Worm (Caenorhabditis elegans) whole organism, midembryonic: ENCODE data around the gene nhr-268.

ENCODE experiments used
- T22C8.4 ChIP-seq: fragments of 200-800 bp; sonication (Bioruptor generic); IDR thresholded peaks from 2 replicates; pipeline ENCODE4 v1.3.6; 2022; ENCODE audit warnings: missing genetic modification characterization, missing compliant biosample characterization
- cog-1 ChIP-seq: sonication (generic microtip); optimal IDR thresholded peaks from 2 replicates; lab custom pipeline; 2016; ENCODE audit warnings: missing genetic modification characterization, missing compliant biosample characterization
- flt-1 ChIP-seq: fragments of 200-800 bp; sonication (Bioruptor generic); IDR thresholded peaks from 2 replicates; pipeline ENCODE4 v1.3.6; 2022; ENCODE audit warnings: missing genetic modification characterization, missing compliant biosample characterization
- klf-2 ChIP-seq: fragments of 200-800 bp; sonication (Bioruptor generic); conservative IDR thresholded peaks from 2 replicates; pipeline ENCODE4 v1.3.6; 2022; ENCODE audit warnings: missing genetic modification reagents, missing genetic modification characterization, missing compliant biosample characterization
- med-1 ChIP-seq: sonication (generic microtip); optimal IDR thresholded peaks from 2 replicates; lab custom pipeline; 2017; ENCODE audit warnings: missing genetic modification characterization, mild to moderate bottlenecking, missing compliant biosample characterization, antibody characterized with exemption, missing genetic modification reagents; ENCODE audit not compliant: insufficient read depth
- ref-1 ChIP-seq: fragments of 200-800 bp; sonication (Bioruptor generic); conservative IDR thresholded peaks from 2 replicates; pipeline ENCODE4 v1.3.6; 2022; ENCODE audit warnings: missing genetic modification reagents, missing genetic modification characterization, missing compliant biosample characterization

ce11 chrV:15735720-15736119 is 45.7 kb downstream of the nhr-268 start, which contains the start of gene str-27:
- no peak for TF ChIP-seq med-1
- TF ChIP-seq klf-2 (GFP tag; lab: Robert Waterston, UW) = no peak
- no peak for TF ChIP-seq cog-1 (tag; lab: Kevin White, UChicago)
- TF ChIP-seq ref-1 (GFP tag; lab: Robert Waterston, UW) = no peak
- TF ChIP-seq T22C8.4 (GFP tag; lab: Robert Waterston, UW) = no peak
- TF ChIP-seq flt-1 (GFP tag; lab: Robert Waterston, UW) = no peak
